Worm (Caenorhabditis elegans) whole organism, L2 larva: ENCODE data around the gene lron-10.

Experiments used
- F13H6.1 ChIP-seq: sonication (generic microtip); optimal IDR thresholded peaks from 2 replicates; lab custom pipeline; 2016; ENCODE audit warnings: missing genetic modification characterization, missing compliant biosample characterization
- ZK546.5 ChIP-seq: sonication (generic microtip); optimal IDR thresholded peaks from 2 replicates; lab custom pipeline; 2017; ENCODE audit warnings: missing biosample characterization, missing genetic modification characterization
- ceh-16 ChIP-seq: fragments of 150-350 bp; optimal IDR thresholded peaks from 2 replicates; lab custom pipeline; 2014; ENCODE audit warnings: missing biosample characterization, missing genetic modification characterization
- egl-27 ChIP-seq: sonication (generic microtip); optimal IDR thresholded peaks from 3 replicates; lab custom pipeline; 2017; ENCODE audit warnings: missing biosample characterization, missing genetic modification reagents, missing genetic modification characterization
- elt-3 ChIP-seq: sonication (generic microtip); optimal IDR thresholded peaks from 2 replicates; lab custom pipeline; 2017; ENCODE audit warnings: missing biosample characterization, missing genetic modification characterization
- fos-1 ChIP-seq: fragments of 150-350 bp; optimal IDR thresholded peaks from 2 replicates; lab custom pipeline; 2014; ENCODE audit warnings: missing biosample characterization, missing genetic modification characterization
- lin-39 ChIP-seq: fragments of 150-350 bp; optimal IDR thresholded peaks from 2 replicates; lab custom pipeline; 2014; ENCODE audit warnings: missing biosample characterization, missing genetic modification reagents, missing genetic modification characterization
- lsy-2 ChIP-seq, 2 experiments: fragments of 150-350 bp in 1 of 2; sonication (generic microtip) in 1 of 2; optimal IDR thresholded peaks; 2 replicates each; lab custom pipeline; 2014 to 2017; ENCODE audit warnings: missing biosample characterization in 2 of 2, missing genetic modification characterization in 2 of 2
- nhr-11 ChIP-seq: fragments of 150-350 bp; optimal IDR thresholded peaks from 2 replicates; lab custom pipeline; 2014; ENCODE audit warnings: missing biosample characterization, missing genetic modification characterization
- nhr-25 ChIP-seq: fragments of 150-350 bp; sonication (generic microtip); optimal IDR thresholded peaks from 3 replicates; lab custom pipeline; 2014; ENCODE audit warnings: missing biosample characterization, missing genetic modification characterization
- snpc-4 ChIP-seq: fragments of 150-350 bp; optimal IDR thresholded peaks from 2 replicates; lab custom pipeline; 2014; ENCODE audit warnings: missing biosample characterization, missing genetic modification characterization
- unc-62 ChIP-seq: fragments of 150-350 bp; optimal IDR thresholded peaks from 2 replicates; lab custom pipeline; 2014; ENCODE audit warnings: missing biosample characterization, missing genetic modification reagents, missing genetic modification characterization
- ztf-4 ChIP-seq: fragments of 150-350 bp; optimal IDR thresholded peaks from 2 replicates; lab custom pipeline; 2014; ENCODE audit warnings: missing biosample characterization, missing genetic modification characterization

DNA sequence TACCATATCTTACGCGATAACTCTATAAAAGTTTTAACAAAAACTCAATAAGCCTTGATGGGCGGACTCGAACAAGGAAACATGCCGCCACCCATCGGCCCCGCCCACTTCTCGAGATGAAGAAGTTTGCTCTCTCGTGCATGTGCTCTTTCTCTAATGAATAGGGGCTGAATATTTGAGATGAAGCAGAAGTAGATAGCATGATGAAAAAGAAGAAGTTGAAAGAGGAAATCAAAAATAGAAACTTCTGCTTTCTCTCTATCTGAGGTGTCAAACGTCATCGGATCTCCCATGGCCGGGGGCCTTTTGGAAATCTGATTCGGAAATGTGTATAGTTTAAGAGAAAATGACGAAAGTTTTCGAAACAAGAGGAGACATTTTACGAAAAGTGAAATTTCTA is 42.3 kb downstream of the lron-10 start:
- TF ChIP-seq ztf-4 (tag; lab: Kevin White, UChicago): no peak
- TF ChIP-seq snpc-4 (tag; lab: Kevin White, UChicago): no peak
- TF ChIP-seq ZK546.5: no peak
- no peak for TF ChIP-seq unc-62 (GFP tag; lab: Kevin White, UChicago)
- no peak for TF ChIP-seq nhr-11 (tag; lab: Kevin White, UChicago)
- no peak for TF ChIP-seq nhr-25 (tag; lab: Kevin White, UChicago)
- TF ChIP-seq fos-1 (tag; lab: Kevin White, UChicago): no peak
- peak in 1 of 2 experiments; percentile 8 for TF ChIP-seq lsy-2 (tag; optimal IDR thresholded peaks at IDR 0.05; lab: Kevin White, UChicago)
- TF ChIP-seq egl-27 (tag; lab: Kevin White, UChicago): no peak
- no peak for TF ChIP-seq ceh-16 (tag; lab: Kevin White, UChicago)
- TF ChIP-seq F13H6.1 (tag; lab: Kevin White, UChicago): no peak
- no peak for TF ChIP-seq elt-3 (tag; lab: Kevin White, UChicago)
- no peak for TF ChIP-seq lin-39 (tag; lab: Kevin White, UChicago)
